Fruit fly (Drosophila melanogaster) whole organism, embryonic: ENCODE measurements around the gene CG15418.

ENCODE experiments used
- Bdp1 ChIP-seq: fragments of 200-800 bp; sonication (Bioruptor generic); optimal IDR thresholded peaks from 3 replicates; lab custom pipeline; 2016; ENCODE audit warnings: missing biosample characterization, missing genetic modification characterization
- CG10267 ChIP-seq: fragments of 200-800 bp; sonication (Bioruptor generic); optimal IDR thresholded peaks from 2 replicates; lab custom pipeline; 2018; ENCODE audit warnings: missing biosample characterization, mild to moderate bottlenecking, missing genetic modification characterization, moderate library complexity
- CG11695 ChIP-seq: fragments of 200-800 bp; sonication (Bioruptor generic); IDR thresholded peaks from 3 replicates; pipeline ENCODE4 v1.3.6; 2022; ENCODE audit warnings: missing biosample characterization, missing genetic modification characterization
- CG15011 ChIP-seq: fragments of 200-800 bp; sonication (Bioruptor generic); optimal IDR thresholded peaks from 3 replicates; lab custom pipeline; 2018; ENCODE audit warnings: missing biosample characterization, mild to moderate bottlenecking, missing genetic modification characterization
- CG1529 ChIP-seq: fragments of 200-800 bp; sonication (Bioruptor generic); optimal IDR thresholded peaks from 3 replicates; lab custom pipeline; 2018; ENCODE audit warnings: missing biosample characterization, missing genetic modification characterization
- CG15514 ChIP-seq: fragments of 200-800 bp; sonication (Bioruptor generic); optimal IDR thresholded peaks from 3 replicates; lab custom pipeline; 2017; ENCODE audit warnings: missing biosample characterization, missing genetic modification characterization, mild to moderate bottlenecking, moderate library complexity, missing genetic modification reagents
- CG1647 ChIP-seq: fragments of 200-800 bp; sonication (Bioruptor generic); optimal IDR thresholded peaks from 3 replicates; lab custom pipeline; 2016; ENCODE audit warnings: missing biosample characterization, missing genetic modification characterization
- CG17359 ChIP-seq: fragments of 200-800 bp; sonication (Bioruptor generic); optimal IDR thresholded peaks from 3 replicates; lab custom pipeline; 2018; ENCODE audit warnings: missing biosample characterization, mild to moderate bottlenecking, missing genetic modification characterization, moderate library complexity
- CG17912 ChIP-seq: fragments of 200-800 bp; sonication (Bioruptor generic); optimal IDR thresholded peaks from 2 replicates; lab custom pipeline; 2018; ENCODE audit warnings: missing biosample characterization, mild to moderate bottlenecking, missing genetic modification characterization
- CG1832 ChIP-seq: fragments of 200-800 bp; sonication (Bioruptor generic); optimal IDR thresholded peaks from 2 replicates; lab custom pipeline; 2017; ENCODE audit warnings: missing biosample characterization, mild to moderate bottlenecking, missing genetic modification characterization, inconsistent platforms
- CG30020 ChIP-seq: fragments of 200-800 bp; optimal IDR thresholded peaks from 2 replicates; lab custom pipeline; 2019; ENCODE audit warnings: missing biosample characterization, mild to moderate bottlenecking, missing genetic modification characterization, moderate library complexity
- CG3163 ChIP-seq: fragments of 200-800 bp; sonication (Bioruptor generic); optimal IDR thresholded peaks from 3 replicates; lab custom pipeline; 2016; ENCODE audit warnings: missing biosample characterization, missing genetic modification characterization
- CG3847 ChIP-seq: fragments of 200-800 bp; sonication (Bioruptor generic); IDR thresholded peaks from 2 replicates; pipeline ENCODE4 v1.3.6; 2022; ENCODE audit warnings: missing biosample characterization, missing genetic modification characterization
- CG4854 ChIP-seq: fragments of 200-800 bp; sonication (Bioruptor generic); optimal IDR thresholded peaks from 2 replicates; lab custom pipeline; 2016; ENCODE audit warnings: missing biosample characterization, missing genetic modification characterization, inconsistent platforms
- CG8281 ChIP-seq: fragments of 200-800 bp; sonication (Bioruptor generic); optimal IDR thresholded peaks from 2 replicates; lab custom pipeline; 2018; ENCODE audit warnings: missing biosample characterization, mild to moderate bottlenecking, missing genetic modification characterization, moderate library complexity
- CG8290 ChIP-seq, 3 experiments: fragments of 200-800 bp; sonication (Bioruptor generic); optimal IDR thresholded peaks; 2 replicates each; lab custom pipeline; 2016 to 2019; ENCODE audit warnings: missing biosample characterization in 3 of 3, missing genetic modification characterization in 3 of 3, mild to moderate bottlenecking in 2 of 3, moderate library complexity in 1 of 3
- CG8944 ChIP-seq: fragments of 200-800 bp; sonication (Bioruptor generic); optimal IDR thresholded peaks from 3 replicates; lab custom pipeline; 2016; ENCODE audit warnings: missing biosample characterization, missing genetic modification characterization
- Camta ChIP-seq: fragments of 200-800 bp; sonication (Bioruptor generic); optimal IDR thresholded peaks from 2 replicates; lab custom pipeline; 2016; ENCODE audit warnings: missing biosample characterization, missing genetic modification characterization
- CkIIα-i1 ChIP-seq: fragments of 200-800 bp; sonication (Bioruptor generic); IDR thresholded peaks from 2 replicates; pipeline ENCODE4 v1.3.6; 2022; ENCODE audit warnings: missing biosample characterization, missing genetic modification characterization
- D19B ChIP-seq: fragments of 200-800 bp; sonication (Bioruptor generic); optimal IDR thresholded peaks from 2 replicates; lab custom pipeline; 2017; ENCODE audit warnings: missing biosample characterization, mild to moderate bottlenecking, missing genetic modification characterization
- Dad ChIP-seq: fragments of 200-800 bp; sonication (Bioruptor generic); optimal IDR thresholded peaks from 3 replicates; lab custom pipeline; 2016; ENCODE audit warnings: missing biosample characterization, missing genetic modification characterization
- Dip2 ChIP-seq: fragments of 200-800 bp; sonication (Bioruptor generic); IDR thresholded peaks from 2 replicates; pipeline ENCODE4 v1.3.6; 2022; ENCODE audit warnings: missing biosample characterization, missing genetic modification characterization
- Dref ChIP-seq: fragments of 200-800 bp; sonication (Bioruptor generic); IDR thresholded peaks from 2 replicates; pipeline ENCODE4 v1.3.6; 2022; ENCODE audit warnings: missing biosample characterization, missing genetic modification characterization
- Fer3 ChIP-seq: fragments of 200-800 bp; sonication (Bioruptor generic); optimal IDR thresholded peaks from 2 replicates; lab custom pipeline; 2018; ENCODE audit warnings: missing biosample characterization, mild to moderate bottlenecking, missing genetic modification characterization, moderate library complexity
- Kr ChIP-seq: fragments of 200-800 bp; sonication (Bioruptor generic); optimal IDR thresholded peaks from 2 replicates; lab custom pipeline; 2017; ENCODE audit warnings: missing biosample characterization, mild to moderate bottlenecking, missing genetic modification characterization
- NC2β ChIP-seq: fragments of 200-800 bp; sonication (Bioruptor generic); optimal IDR thresholded peaks from 2 replicates; lab custom pipeline; 2016; ENCODE audit warnings: missing biosample characterization, missing genetic modification characterization
- Pdp1 ChIP-seq, 2 experiments: fragments of 200-800 bp; sonication (Bioruptor generic); optimal IDR thresholded peaks; 3 replicates each; lab custom pipeline; 2016; ENCODE audit warnings: missing biosample characterization in 2 of 2, missing genetic modification characterization in 2 of 2, mild to moderate bottlenecking in 1 of 2, moderate library complexity in 1 of 2
- Scr ChIP-seq: fragments of 200-800 bp; sonication (Bioruptor generic); IDR thresholded peaks from 2 replicates; pipeline ENCODE4 v1.3.6; 2022; ENCODE audit warnings: missing biosample characterization, missing genetic modification characterization; ENCODE audit not compliant: partially characterized antibody
- Ssrp ChIP-seq: fragments of 200-800 bp; sonication (Bioruptor generic); optimal IDR thresholded peaks from 2 replicates; lab custom pipeline; 2018; ENCODE audit warnings: missing biosample characterization, mild to moderate bottlenecking, missing genetic modification characterization, moderate library complexity
- al ChIP-seq: fragments of 200-800 bp; sonication (Bioruptor generic); IDR thresholded peaks from 2 replicates; pipeline ENCODE4 v1.3.6; 2022; ENCODE audit warnings: missing biosample characterization, missing genetic modification characterization
- crol ChIP-seq: fragments of 200-800 bp; sonication (Bioruptor generic); IDR thresholded peaks from 2 replicates; pipeline ENCODE4 v1.3.6; 2022; ENCODE audit warnings: missing biosample characterization, missing genetic modification characterization
- dan ChIP-seq: fragments of 200-800 bp; sonication (Bioruptor generic); IDR thresholded peaks from 2 replicates; pipeline ENCODE4 v1.3.6; 2022; ENCODE audit warnings: missing biosample characterization, missing genetic modification characterization
- danr ChIP-seq: fragments of 200-800 bp; sonication (Bioruptor generic); IDR thresholded peaks from 2 replicates; pipeline ENCODE4 v1.3.6; 2022; ENCODE audit warnings: missing biosample characterization, missing genetic modification characterization
- gcm ChIP-seq: fragments of 200-800 bp; sonication (Bioruptor generic); optimal IDR thresholded peaks from 2 replicates; lab custom pipeline; 2019; ENCODE audit warnings: missing biosample characterization, mild to moderate bottlenecking, missing genetic modification characterization, moderate library complexity
- gcm2 ChIP-seq: fragments of 200-800 bp; sonication (Bioruptor generic); optimal IDR thresholded peaks from 2 replicates; lab custom pipeline; 2016; ENCODE audit warnings: missing biosample characterization, missing genetic modification characterization
- grn ChIP-seq: fragments of 200-800 bp; sonication (Bioruptor generic); optimal IDR thresholded peaks from 3 replicates; lab custom pipeline; 2017; ENCODE audit warnings: missing biosample characterization, missing genetic modification characterization
- ind ChIP-seq: fragments of 200-800 bp; sonication (Bioruptor generic); optimal IDR thresholded peaks from 3 replicates; lab custom pipeline; 2016; ENCODE audit warnings: missing biosample characterization, missing genetic modification characterization
- insv ChIP-seq, 2 experiments: fragments of 200-800 bp; sonication (Bioruptor generic); optimal IDR thresholded peaks; 3 replicates each; lab custom pipeline; 2016 to 2018; ENCODE audit warnings: missing biosample characterization in 2 of 2, missing genetic modification characterization in 2 of 2
- inv ChIP-seq: fragments of 200-800 bp; sonication (Bioruptor generic); IDR thresholded peaks from 2 replicates; pipeline ENCODE4 v1.3.6; 2022; ENCODE audit warnings: missing biosample characterization, missing genetic modification characterization; ENCODE audit not compliant: partially characterized antibody
- jing ChIP-seq: fragments of 200-800 bp; sonication (Bioruptor generic); optimal IDR thresholded peaks from 2 replicates; lab custom pipeline; 2018; ENCODE audit warnings: missing biosample characterization, mild to moderate bottlenecking, missing genetic modification characterization
- lbe ChIP-seq: fragments of 200-800 bp; sonication (Bioruptor generic); optimal IDR thresholded peaks from 2 replicates; lab custom pipeline; 2016; ENCODE audit warnings: missing biosample characterization, mild to moderate bottlenecking, missing genetic modification characterization
- nau ChIP-seq: fragments of 200-800 bp; sonication (Bioruptor generic); optimal IDR thresholded peaks from 3 replicates; lab custom pipeline; 2017; ENCODE audit warnings: missing biosample characterization, mild to moderate bottlenecking, missing genetic modification characterization, missing genetic modification reagents
- pzg ChIP-seq: fragments of 200-800 bp; sonication (Bioruptor generic); optimal IDR thresholded peaks from 3 replicates; lab custom pipeline; 2018; ENCODE audit warnings: missing biosample characterization, mild to moderate bottlenecking, missing genetic modification characterization, moderate library complexity
- run ChIP-seq: fragments of 200-800 bp; sonication (Bioruptor generic); optimal IDR thresholded peaks from 3 replicates; lab custom pipeline; 2018; ENCODE audit warnings: missing biosample characterization, mild to moderate bottlenecking, missing genetic modification characterization
- sima ChIP-seq: fragments of 200-800 bp; sonication (Bioruptor generic); optimal IDR thresholded peaks from 2 replicates; lab custom pipeline; 2016; ENCODE audit warnings: missing biosample characterization, missing genetic modification characterization
- sqz ChIP-seq: fragments of 200-800 bp; sonication (Bioruptor generic); optimal IDR thresholded peaks from 3 replicates; lab custom pipeline; 2018; ENCODE audit warnings: missing biosample characterization, mild to moderate bottlenecking, missing genetic modification characterization
- tin ChIP-seq: fragments of 200-800 bp; sonication (Bioruptor generic); optimal IDR thresholded peaks from 3 replicates; lab custom pipeline; 2016; ENCODE audit warnings: missing biosample characterization, missing genetic modification characterization
- vvl ChIP-seq: fragments of 200-800 bp; sonication (Bioruptor generic); IDR thresholded peaks from 2 replicates; pipeline ENCODE4 v1.3.6; 2022; ENCODE audit warnings: missing biosample characterization, missing genetic modification characterization
- zfh2 ChIP-seq: fragments of 200-800 bp; sonication (Bioruptor generic); optimal IDR thresholded peaks from 2 replicates; lab custom pipeline; 2016; ENCODE audit warnings: missing biosample characterization, missing genetic modification characterization

Gene CG15418

dm6 chr2L:3587907-3588733 is 33.4 kb downstream of the CG15418 start (continued):
- TF ChIP-seq zfh2 (GFP tag; lab: Kevin White, UChicago) (no peak), CG10267 (tag; lab: Kevin White, UChicago) (peak; percentile 91), CG30020 (tag; lab: Kevin White, UChicago) (peak; percentile 52), ind (peak; percentile 58), Dref (GFP tag; lab: Robert Waterston, UW) (no peak), CG1832 (GFP tag; lab: Kevin White, UChicago) (no peak), CG17912 (GFP tag; lab: Kevin White, UChicago) (no peak), CkIIα-i1 (GFP tag; lab: Robert Waterston, UW) (no peak), insv (GFP tag; optimal IDR thresholded peaks at IDR 0.05; lab: Kevin White, UChicago) (no peak), vvl (peak; percentile 91), CG3163 (GFP tag; lab: Kevin White, UChicago) (no peak), Ssrp (tag; lab: Kevin White, UChicago) (peak; percentile 85), danr (GFP tag; lab: Robert Waterston, UW) (peak; percentile 64), CG4854 (no peak), CG8944 (GFP tag; lab: Kevin White, UChicago) (no peak), lbe (GFP tag; lab: Kevin White, UChicago) (no peak), gcm2 (GFP tag; lab: Kevin White, UChicago) (no peak), CG8290 (GFP tag; optimal IDR thresholded peaks at IDR 0.05; lab: Kevin White, UChicago) (peak; percentile 79), CG8290 (tag; optimal IDR thresholded peaks at IDR 0.05; lab: Kevin White, UChicago) (peak in 1 of 2 experiments; percentile 51), tin (peak; percentile 82), Scr (GFP tag; lab: Robert Waterston, UW) (no peak), Camta (GFP tag; lab: Kevin White, UChicago) (no peak), Kr (GFP tag; lab: Kevin White, UChicago) (no peak), Bdp1 (no peak), NC2β (GFP tag; lab: Kevin White, UChicago) (no peak), CG17359 (tag; lab: Kevin White, UChicago) (peak; percentile 86), Dip2 (0 out of 2 replicates have a peak, but pooled peaks have one; percentile 15), crol (GFP tag; lab: Robert Waterston, UW) (peak; percentile 90), CG8281 (tag; lab: Kevin White, UChicago) (peak; percentile 44), al (GFP tag; lab: Robert Waterston, UW) (no peak), CG1529 (GFP tag; lab: Kevin White, UChicago) (peak; percentile 82), pzg (no peak), grn (GFP tag; lab: Kevin White, UChicago) (no peak), jing (GFP tag; lab: Kevin White, UChicago) (peak; percentile 47), CG15011 (GFP tag; lab: Kevin White, UChicago) (peak; percentile 65), inv (GFP tag; lab: Robert Waterston, UW) (no peak), sqz (GFP tag; lab: Kevin White, UChicago) (peak; percentile 79), dan (GFP tag; lab: Robert Waterston, UW) (peak; percentile 68; the same call in 1 of the 2 replicates), gcm (GFP tag; lab: Kevin White, UChicago) (peak; percentile 88), CG11695 (GFP tag; lab: Robert Waterston, UW) (peak; percentile 84), D19B (GFP tag; lab: Kevin White, UChicago) (no peak), Pdp1 (GFP tag; optimal IDR thresholded peaks at IDR 0.05; lab: Kevin White, UChicago) (peak in 1 of 2 experiments; percentile 23), run (tag; lab: Kevin White, UChicago) (peak; percentile 70), sima (GFP tag; lab: Kevin White, UChicago) (no peak), Fer3 (tag; lab: Kevin White, UChicago) (peak; percentile 66), CG3847 (peak; percentile 31; the same call in 1 of the 2 replicates), Dad (GFP tag; lab: Kevin White, UChicago) (no peak), CG1647 (no peak), CG15514 (GFP tag; lab: Kevin White, UChicago) (no peak), nau (GFP tag; lab: Kevin White, UChicago) (peak; percentile 43)
